Worm (Caenorhabditis elegans): ENCODE results near the gene srx-87.
A peak's percentile ranks its signal among the peaks of the same experiment; 100 is the strongest.

srx-87 gene

DNA sequence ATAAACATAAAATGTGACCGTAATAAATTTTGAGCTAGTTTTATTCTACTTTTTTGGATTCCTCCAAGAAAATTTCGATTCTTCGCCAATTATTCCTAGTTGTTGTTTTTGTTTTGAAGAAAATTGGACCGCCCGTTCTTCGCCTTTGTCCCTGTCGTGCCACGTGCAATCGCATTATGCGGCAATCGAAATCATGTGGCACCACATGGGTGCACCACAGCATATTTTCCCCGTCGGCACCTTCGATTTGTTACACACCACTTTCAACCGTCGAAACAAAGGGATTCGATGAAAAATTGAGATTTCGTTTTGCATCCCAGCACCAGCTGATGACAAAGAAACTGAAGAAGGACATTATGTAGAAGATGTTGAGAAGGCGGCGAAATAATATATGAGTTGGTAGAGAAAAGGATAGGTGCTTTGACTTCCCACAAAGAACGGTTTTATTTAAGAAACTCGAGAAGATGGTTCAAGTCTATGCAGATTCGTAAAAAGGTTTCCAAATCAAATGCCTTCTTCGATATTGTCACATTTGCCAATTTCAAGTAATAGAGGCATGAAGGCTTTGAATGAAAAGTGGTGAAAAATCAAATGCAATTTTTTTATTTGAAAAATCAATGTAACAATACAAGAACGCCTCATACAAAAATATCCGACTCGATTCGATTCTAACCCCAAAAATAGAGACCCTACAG is 35.9 kb upstream of the srx-87 start:
- TF ChIP-seq hlh-30 (tag; optimal IDR thresholded peaks at IDR 0.05; ENCODE audit: insufficient read depth) = peak; percentile 63
- peak; percentile 14 for TF ChIP-seq ref-2 (tag; optimal IDR thresholded peaks at IDR 0.05)
- peak; percentile 71 for TF ChIP-seq hlh-8 (tag; optimal IDR thresholded peaks at IDR 0.05)
- no peak for TF ChIP-seq ceh-45 (GFP tag; IDR thresholded peaks at IDR 0.05)

DNA sequence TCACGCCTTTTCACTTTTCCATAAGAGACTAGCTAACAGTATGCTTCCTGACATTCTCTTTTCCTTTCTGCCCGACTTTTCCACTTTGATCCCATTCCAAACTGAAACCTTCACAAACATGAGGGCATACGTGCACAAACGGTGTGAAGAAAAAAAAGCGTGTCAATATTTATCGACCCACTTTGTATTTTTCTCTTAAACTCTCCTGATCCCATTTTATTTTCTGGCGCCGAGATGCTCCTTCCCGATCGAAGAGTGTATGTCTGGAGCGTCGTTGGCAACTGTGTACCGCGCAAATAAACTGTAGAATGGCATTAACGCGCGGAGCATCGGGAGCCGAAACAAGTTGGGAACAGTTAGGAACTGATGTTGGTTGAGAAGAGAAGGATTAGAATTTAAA is 35.1 kb upstream of the srx-87 start:
- TF ChIP-seq lim-6 (tag; optimal IDR thresholded peaks at IDR 0.05) (no peak), T23F11.4 (GFP tag; optimal IDR thresholded peaks at IDR 0.05) (no peak), madf-2 (tag; optimal IDR thresholded peaks at IDR 0.05) (no peak), ceh-18 (tag; optimal IDR thresholded peaks at IDR 0.05) (peak; percentile 6)

ce11 chrV:11531100-11531499 is 33.6 kb upstream of the srx-87 start:
- no peak for TF ChIP-seq mec-3 (tag; optimal IDR thresholded peaks at IDR 0.05; ENCODE audit: borderline replicate concordance)
- no peak for TF ChIP-seq nhr-232 (tag; optimal IDR thresholded peaks at IDR 0.05)
- no peak for TF ChIP-seq nhr-11 (tag; optimal IDR thresholded peaks at IDR 0.05)
- TF ChIP-seq tbx-7 (tag; optimal IDR thresholded peaks at IDR 0.05) = no peak
- TF ChIP-seq sox-2 (GFP tag; IDR thresholded peaks at IDR 0.05) = no peak
- no peak for TF ChIP-seq sdc-2 (tag; optimal IDR thresholded peaks at IDR 0.05)

DNA sequence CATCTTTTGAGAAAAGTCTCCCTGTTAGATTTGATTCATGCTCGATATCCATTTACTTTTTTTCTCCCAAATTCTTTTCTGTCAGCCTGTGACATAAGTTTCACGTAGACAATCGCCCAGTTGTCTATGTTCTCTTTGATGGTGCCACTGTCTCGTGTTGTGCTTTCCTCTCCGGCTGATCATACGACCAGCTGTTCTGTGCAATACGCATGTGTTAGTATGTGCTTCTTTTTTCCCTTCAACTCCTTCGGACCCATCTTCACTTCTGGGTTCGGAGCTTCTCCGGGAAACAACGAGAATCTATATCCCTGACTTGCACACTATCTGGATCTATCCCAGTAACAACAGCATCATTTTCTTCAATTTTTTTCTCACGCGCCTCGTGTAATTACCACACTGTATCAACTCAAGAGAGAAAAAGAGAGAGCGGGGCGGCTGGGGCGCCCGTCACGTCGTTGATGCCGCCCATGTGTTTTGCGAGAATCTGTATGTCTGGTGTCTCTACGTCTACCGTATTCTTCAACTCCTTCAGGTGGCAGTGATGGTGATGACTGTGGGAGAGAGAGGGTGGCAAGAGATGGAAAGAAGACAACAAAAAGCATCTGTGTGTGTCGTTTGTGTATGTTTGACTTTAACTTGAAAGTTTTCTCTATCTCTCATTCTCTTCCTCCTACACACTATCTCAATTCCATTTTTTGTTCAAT is 32.7 kb upstream of the srx-87 start:
- TF ChIP-seq zip-5 (tag; optimal IDR thresholded peaks at IDR 0.05) (no peak), Y22D7AL.16 (tag; optimal IDR thresholded peaks at IDR 0.05) (no peak), ceh-22 (tag; optimal IDR thresholded peaks at IDR 0.05) (no peak), sdc-2 (tag; optimal IDR thresholded peaks at IDR 0.05) (peak; percentile 30), madf-2 (tag; optimal IDR thresholded peaks at IDR 0.05) (no peak), pros-1 (tag; optimal IDR thresholded peaks at IDR 0.05) (no peak), ceh-48 (tag; optimal IDR thresholded peaks at IDR 0.05) (no peak), ttx-3 (tag; optimal IDR thresholded peaks at IDR 0.05) (no peak), ceh-6 (GFP tag; optimal IDR thresholded peaks at IDR 0.05) (no peak), F13H6.1 (tag; optimal IDR thresholded peaks at IDR 0.05) (peak; percentile 6), elt-4 (tag; optimal IDR thresholded peaks at IDR 0.05) (no peak), unc-42 (tag; optimal IDR thresholded peaks at IDR 0.05) (no peak), K02D7.2 (tag; optimal IDR thresholded peaks at IDR 0.05) (no peak), dve-1 (tag; optimal IDR thresholded peaks at IDR 0.05) (no peak), npax-4 (tag; optimal IDR thresholded peaks at IDR 0.05) (no peak), pqm-1 (tag; optimal IDR thresholded peaks at IDR 0.05) (peak; percentile 4), unc-86 (tag; optimal IDR thresholded peaks at IDR 0.05) (no peak), hlh-6 (tag; optimal IDR thresholded peaks at IDR 0.05) (no peak), fax-1 (tag; optimal IDR thresholded peaks at IDR 0.05) (no peak), lin-11 (tag; optimal IDR thresholded peaks at IDR 0.05) (no peak), ceh-45 (GFP tag; IDR thresholded peaks at IDR 0.05) (no peak), nfya-1 (tag; optimal IDR thresholded peaks at IDR 0.05) (no peak), hlh-15 (tag; optimal IDR thresholded peaks at IDR 0.05) (no peak), ref-2 (tag; optimal IDR thresholded peaks at IDR 0.05) (no peak), ceh-24 (tag; optimal IDR thresholded peaks at IDR 0.05) (no peak), C08G9.2 (tag; optimal IDR thresholded peaks at IDR 0.05) (peak; percentile 22), ceh-19 (GFP tag; optimal IDR thresholded peaks at IDR 0.05) (no peak), pha-4 (tag; optimal IDR thresholded peaks at IDR 0.05) (no peak), T23F11.4 (GFP tag; optimal IDR thresholded peaks at IDR 0.05) (peak; percentile 18), nhr-11 (tag; optimal IDR thresholded peaks at IDR 0.05) (no peak), ztf-16 (tag; optimal IDR thresholded peaks at IDR 0.05) (peak; percentile 30), lim-6 (tag; optimal IDR thresholded peaks at IDR 0.05) (no peak), ama-1 (optimal IDR thresholded peaks at IDR 0.05) (no peak), ets-4 (tag; optimal IDR thresholded peaks at IDR 0.05) (peak; percentile 33), odd-2 (tag; optimal IDR thresholded peaks at IDR 0.05) (no peak), ceh-18 (tag; optimal IDR thresholded peaks at IDR 0.05) (peak; percentile 96), hlh-13 (GFP tag; optimal IDR thresholded peaks at IDR 0.05) (no peak), K09A11.1 (tag; optimal IDR thresholded peaks at IDR 0.05; ENCODE audit: insufficient read depth) (no peak), ahr-1 (tag; optimal IDR thresholded peaks at IDR 0.05) (no peak)
